Worm (Caenorhabditis elegans): ENCODE results near the gene R10E4.9.

DNA sequence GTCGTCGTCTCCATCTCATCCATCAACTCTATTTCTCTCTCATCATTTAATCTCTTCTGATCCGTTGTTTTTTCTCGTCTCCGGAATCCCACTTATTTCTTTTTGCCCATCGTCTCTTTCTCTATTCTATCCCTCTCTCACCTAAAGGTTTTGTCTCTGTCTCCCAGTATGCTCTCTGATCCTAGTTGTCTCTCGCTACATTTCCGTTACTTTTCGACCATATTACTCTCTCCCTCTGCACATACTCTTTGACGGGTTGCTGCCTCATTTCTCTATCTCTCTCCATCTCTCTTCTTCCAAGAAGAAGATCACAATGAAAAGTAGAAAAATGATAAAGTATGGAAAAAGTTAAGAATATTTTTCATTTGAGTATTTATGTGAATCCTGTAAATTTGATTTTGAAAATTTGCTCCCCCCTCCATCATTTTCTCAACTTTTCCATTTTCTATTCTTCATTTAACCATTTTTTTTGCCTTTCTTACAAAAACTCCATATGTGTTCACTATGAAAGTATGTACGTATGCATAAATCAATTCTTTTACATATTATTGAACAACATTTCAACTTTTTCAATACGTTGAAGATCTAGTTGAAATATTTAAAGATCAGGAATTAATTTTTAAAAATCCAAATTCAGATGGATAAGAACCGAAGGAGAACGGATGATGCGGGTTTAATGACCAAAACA lies 15.0 kb upstream of the R10E4.9 start, which contains the start of gene tag-131:
- TF ChIP-seq elt-1 (tag; optimal IDR thresholded peaks at IDR 0.05; ENCODE audit: borderline replicate concordance, insufficient read depth) (no peak), nhr-28 (tag; optimal IDR thresholded peaks at IDR 0.05) (no peak), zip-8 (tag; optimal IDR thresholded peaks at IDR 0.05) (no peak), nhr-76 (tag; optimal IDR thresholded peaks at IDR 0.05) (no peak), snpc-4 (tag; optimal IDR thresholded peaks at IDR 0.05) (no peak), mab-5 (tag; optimal IDR thresholded peaks at IDR 0.05) (no peak), unc-62 (GFP tag; optimal IDR thresholded peaks at IDR 0.05) (peak; percentile 64), mep-1 (tag; optimal IDR thresholded peaks at IDR 0.05) (no peak), unc-39 (tag; optimal IDR thresholded peaks at IDR 0.05) (no peak), pha-4 (tag; optimal IDR thresholded peaks at IDR 0.05) (no peak)

Data from whole organism, mixed stage, embryonic.